Fruit fly (Drosophila melanogaster) whole organism, embryonic: Measurements from ENCODE around the gene CG1172.

ENCODE experiments used
- Asciz ChIP-seq: fragments of 200-800 bp; sonication (Bioruptor generic); optimal IDR thresholded peaks from 2 replicates; lab custom pipeline; 2017; ENCODE audit warnings: missing biosample characterization, mild to moderate bottlenecking, missing genetic modification characterization, missing genetic modification reagents
- B-H2 ChIP-seq: fragments of 200-800 bp; sonication (Bioruptor generic); optimal IDR thresholded peaks from 2 replicates; lab custom pipeline; 2018; ENCODE audit warnings: missing biosample characterization, mild to moderate bottlenecking, missing genetic modification characterization
- Blimp-1 ChIP-seq: fragments of 200-800 bp; sonication (Bioruptor generic); optimal IDR thresholded peaks from 3 replicates; lab custom pipeline; 2018; ENCODE audit warnings: missing biosample characterization, missing genetic modification characterization, mild to moderate bottlenecking, moderate library complexity, missing genetic modification reagents
- CG11696 ChIP-seq: fragments of 200-800 bp; sonication (Bioruptor generic); IDR thresholded peaks from 2 replicates; pipeline ENCODE4 v1.3.6; 2022; ENCODE audit warnings: missing biosample characterization, missing genetic modification characterization
- CG12236 ChIP-seq: fragments of 200-800 bp; sonication (Bioruptor generic); optimal IDR thresholded peaks from 2 replicates; lab custom pipeline; 2016; ENCODE audit warnings: missing biosample characterization, missing genetic modification characterization
- CG12391 ChIP-seq: fragments of 200-800 bp; sonication (Bioruptor generic); optimal IDR thresholded peaks from 3 replicates; lab custom pipeline; 2018; ENCODE audit warnings: missing biosample characterization, mild to moderate bottlenecking, missing genetic modification characterization, moderate library complexity
- CG12769 ChIP-seq: fragments of 200-800 bp; sonication (Bioruptor generic); optimal IDR thresholded peaks from 2 replicates; lab custom pipeline; 2019; ENCODE audit warnings: missing biosample characterization, mild to moderate bottlenecking, missing genetic modification characterization, moderate library complexity
- CG13894 ChIP-seq: fragments of 200-800 bp; sonication (Bioruptor generic); optimal IDR thresholded peaks from 3 replicates; lab custom pipeline; 2018; ENCODE audit warnings: missing biosample characterization, mild to moderate bottlenecking, missing genetic modification characterization, moderate library complexity
- CG14667 ChIP-seq: fragments of 200-800 bp; sonication (Bioruptor generic); IDR thresholded peaks from 2 replicates; pipeline ENCODE4 v1.3.6; 2022; ENCODE audit warnings: missing biosample characterization, missing genetic modification characterization
- CG14710 ChIP-seq: fragments of 200-800 bp; sonication (Bioruptor generic); optimal IDR thresholded peaks from 3 replicates; lab custom pipeline; 2019; ENCODE audit warnings: missing biosample characterization, mild to moderate bottlenecking, missing genetic modification characterization, moderate library complexity
- CG14860 ChIP-seq: fragments of 200-800 bp; sonication (Bioruptor generic); IDR thresholded peaks from 3 replicates; pipeline ENCODE4 v1.3.6; 2022; ENCODE audit warnings: missing biosample characterization, missing genetic modification characterization; ENCODE audit not compliant: partially characterized antibody
- CG17361 ChIP-seq: fragments of 200-800 bp; sonication (Bioruptor generic); IDR thresholded peaks from 3 replicates; pipeline ENCODE4 v1.3.6; 2022; ENCODE audit warnings: missing biosample characterization, missing genetic modification characterization
- CG17385 ChIP-seq: fragments of 200-800 bp; sonication (Bioruptor generic); optimal IDR thresholded peaks from 3 replicates; lab custom pipeline; 2018; ENCODE audit warnings: missing biosample characterization, mild to moderate bottlenecking, missing genetic modification characterization
- CG17912 ChIP-seq: fragments of 200-800 bp; sonication (Bioruptor generic); optimal IDR thresholded peaks from 2 replicates; lab custom pipeline; 2018; ENCODE audit warnings: missing biosample characterization, mild to moderate bottlenecking, missing genetic modification characterization
- CG1792 ChIP-seq: fragments of 200-800 bp; sonication (Bioruptor generic); optimal IDR thresholded peaks from 2 replicates; lab custom pipeline; 2016; ENCODE audit warnings: missing biosample characterization, missing genetic modification characterization
- CG2678 ChIP-seq: fragments of 200-800 bp; sonication (Bioruptor generic); optimal IDR thresholded peaks from 3 replicates; lab custom pipeline; 2019; ENCODE audit warnings: missing biosample characterization, mild to moderate bottlenecking, missing genetic modification characterization, moderate library complexity
- CG7357 ChIP-seq: fragments of 200-800 bp; sonication (Bioruptor generic); IDR thresholded peaks from 3 replicates; pipeline ENCODE4 v1.3.6; 2022; ENCODE audit warnings: missing biosample characterization, missing genetic modification characterization
- CG7987 ChIP-seq: fragments of 200-800 bp; sonication (Bioruptor generic); optimal IDR thresholded peaks from 2 replicates; lab custom pipeline; 2018; ENCODE audit warnings: missing biosample characterization, mild to moderate bottlenecking, missing genetic modification characterization, moderate library complexity
- CG9215 ChIP-seq: fragments of 200-800 bp; sonication (Bioruptor generic); IDR thresholded peaks from 2 replicates; pipeline ENCODE4 v1.3.6; 2022; ENCODE audit warnings: missing biosample characterization, missing genetic modification characterization
- Doc2 ChIP-seq: fragments of 200-800 bp; sonication (Bioruptor generic); IDR thresholded peaks from 2 replicates; pipeline ENCODE4 v1.3.6; 2022; ENCODE audit warnings: missing biosample characterization, missing genetic modification characterization
- Eip74EF ChIP-seq, 2 experiments: fragments of 200-800 bp in 1 of 2; fragments of >200 bp in 1 of 2; sonication (Bioruptor generic) in 1 of 2; optimal IDR thresholded peaks; 2 replicates each; lab custom pipeline; 2017 to 2019; ENCODE audit warnings: missing biosample characterization in 2 of 2, missing genetic modification characterization in 2 of 2, mild to moderate bottlenecking in 1 of 2, moderate library complexity in 1 of 2
- Elba2 ChIP-seq: fragments of 200-800 bp; sonication (Bioruptor generic); optimal IDR thresholded peaks from 3 replicates; lab custom pipeline; 2016; ENCODE audit warnings: missing biosample characterization, missing genetic modification characterization
- Neu2 ChIP-seq: fragments of 200-800 bp; sonication (Bioruptor generic); optimal IDR thresholded peaks from 3 replicates; lab custom pipeline; 2016; ENCODE audit warnings: missing biosample characterization, missing genetic modification characterization, borderline replicate concordance
- Nf-YC ChIP-seq: fragments of 200-800 bp; optimal IDR thresholded peaks from 3 replicates; lab custom pipeline; 2019; ENCODE audit warnings: missing biosample characterization, mild to moderate bottlenecking, missing genetic modification characterization, moderate library complexity
- Sin3A ChIP-seq: fragments of >200 bp; optimal IDR thresholded peaks from 2 replicates; lab custom pipeline; 2018
- Spps ChIP-seq: fragments of 200-800 bp; sonication (Bioruptor generic); optimal IDR thresholded peaks from 2 replicates; lab custom pipeline; 2018; ENCODE audit warnings: missing biosample characterization, mild to moderate bottlenecking, missing genetic modification characterization
- ac ChIP-seq: fragments of 200-800 bp; sonication (Bioruptor generic); optimal IDR thresholded peaks from 3 replicates; lab custom pipeline; 2017; ENCODE audit warnings: missing biosample characterization, mild to moderate bottlenecking, missing genetic modification characterization
- corto ChIP-seq: fragments of 200-800 bp; sonication (Bioruptor generic); optimal IDR thresholded peaks from 2 replicates; lab custom pipeline; 2016; ENCODE audit warnings: missing biosample characterization, mild to moderate bottlenecking, missing genetic modification characterization, moderate library complexity
- crol ChIP-seq: fragments of 200-800 bp; sonication (Bioruptor generic); IDR thresholded peaks from 2 replicates; pipeline ENCODE4 v1.3.6; 2022; ENCODE audit warnings: missing biosample characterization, missing genetic modification characterization
- dm ChIP-seq: fragments of 200-800 bp; sonication (Bioruptor generic); optimal IDR thresholded peaks from 3 replicates; lab custom pipeline; 2016; ENCODE audit warnings: missing biosample characterization, missing genetic modification characterization
- en ChIP-seq: fragments of 200-800 bp; sonication (Bioruptor generic); optimal IDR thresholded peaks from 2 replicates; lab custom pipeline; 2016; ENCODE audit warnings: missing biosample characterization, missing genetic modification characterization
- fd102C ChIP-seq: fragments of 200-800 bp; sonication (Bioruptor generic); optimal IDR thresholded peaks from 2 replicates; lab custom pipeline; 2018; ENCODE audit warnings: missing biosample characterization, mild to moderate bottlenecking, missing genetic modification characterization, moderate library complexity
- gcm2 ChIP-seq: fragments of 200-800 bp; sonication (Bioruptor generic); optimal IDR thresholded peaks from 2 replicates; lab custom pipeline; 2016; ENCODE audit warnings: missing biosample characterization, missing genetic modification characterization
- gro ChIP-seq: fragments of 200-800 bp; sonication (Bioruptor generic); optimal IDR thresholded peaks from 2 replicates; lab custom pipeline; 2016; ENCODE audit warnings: missing biosample characterization, missing genetic modification characterization
- gsb-n ChIP-seq: fragments of 200-800 bp; sonication (Bioruptor generic); optimal IDR thresholded peaks from 3 replicates; lab custom pipeline; 2018; ENCODE audit warnings: missing biosample characterization, mild to moderate bottlenecking, missing genetic modification characterization
- h ChIP-seq: fragments of >200 bp; optimal IDR thresholded peaks from 2 replicates; lab custom pipeline; 2017
- ham ChIP-seq: fragments of 200-800 bp; sonication (Bioruptor generic); IDR thresholded peaks from 2 replicates; pipeline ENCODE4 v1.3.6; 2022; ENCODE audit warnings: missing biosample characterization, missing genetic modification characterization
- kni ChIP-seq: fragments of 200-800 bp; sonication (Bioruptor generic); optimal IDR thresholded peaks from 3 replicates; lab custom pipeline; 2017; ENCODE audit warnings: mild to moderate bottlenecking, missing biosample characterization, missing genetic modification reagents, missing genetic modification characterization
- lmd ChIP-seq: fragments of 200-800 bp; sonication (Bioruptor generic); IDR thresholded peaks from 2 replicates; pipeline ENCODE4 v1.3.6; 2022; ENCODE audit warnings: missing biosample characterization, missing genetic modification characterization
- mirr ChIP-seq: fragments of 200-800 bp; sonication (Bioruptor generic); optimal IDR thresholded peaks from 3 replicates; lab custom pipeline; 2018; ENCODE audit warnings: missing biosample characterization, mild to moderate bottlenecking, missing genetic modification characterization
- nmo ChIP-seq: fragments of 200-800 bp; sonication (Bioruptor generic); optimal IDR thresholded peaks from 2 replicates; lab custom pipeline; 2018; ENCODE audit warnings: missing biosample characterization, mild to moderate bottlenecking, missing genetic modification characterization, moderate library complexity
- nom ChIP-seq: fragments of 200-800 bp; sonication (Bioruptor generic); optimal IDR thresholded peaks from 2 replicates; lab custom pipeline; 2017; ENCODE audit warnings: missing biosample characterization, missing genetic modification characterization, mild to moderate bottlenecking, moderate library complexity, missing genetic modification reagents
- pan ChIP-seq, 4 experiments: fragments of >200 bp in 3 of 4; fragments of 200-800 bp in 1 of 4; sonication (Bioruptor generic) in 1 of 4; optimal IDR thresholded peaks in 3 of 4; IDR thresholded peaks in 1 of 4; 2 replicates each; pipeline versions ENCODE4 v1.3.6 to Lab custom; 2017 to 2022; ENCODE audit warnings: missing biosample characterization in 2 of 4, missing genetic modification characterization in 2 of 4, mixed read lengths in 1 of 4
- sd ChIP-seq: fragments of 200-800 bp; sonication (Bioruptor generic); optimal IDR thresholded peaks from 3 replicates; lab custom pipeline; 2018; ENCODE audit warnings: missing biosample characterization, mild to moderate bottlenecking, missing genetic modification characterization, moderate library complexity
- sens ChIP-seq: fragments of 200-800 bp; sonication (Bioruptor generic); peaks from one replicate; lab custom pipeline; 2016; ENCODE audit warnings: missing biosample characterization, missing genetic modification characterization
- sens-2 ChIP-seq: fragments of 200-800 bp; sonication (Bioruptor generic); IDR thresholded peaks from 2 replicates; pipeline ENCODE4 v1.3.6; 2022; ENCODE audit warnings: missing biosample characterization, missing genetic modification characterization
- sna ChIP-seq: fragments of 200-800 bp; sonication (Bioruptor generic); IDR thresholded peaks from 2 replicates; pipeline ENCODE4 v1.3.6; 2022; ENCODE audit warnings: missing biosample characterization, missing genetic modification characterization; ENCODE audit not compliant: partially characterized antibody
- wor ChIP-seq: fragments of 200-800 bp; sonication (Bioruptor generic); IDR thresholded peaks from 2 replicates; pipeline ENCODE4 v1.3.6; 2022; ENCODE audit warnings: missing biosample characterization, missing genetic modification characterization

Gene CG1172

dm6 chr3R:5363412-5363811, 30.3 kb upstream of the CG1172 start (continued):
- TF ChIP-seq sna (GFP tag; lab: Robert Waterston, UW) (0 out of 2 replicates have a peak, but pooled peaks have one; percentile 13), CG1792 (no peak), Blimp-1 (peak; percentile 11), CG13894 (tag; lab: Kevin White, UChicago) (peak; percentile 62), CG11696 (GFP tag; lab: Robert Waterston, UW) (no peak), dm (no peak), Doc2 (GFP tag; lab: Robert Waterston, UW) (no peak), Neu2 (GFP tag; lab: Kevin White, UChicago) (no peak), kni (peak; percentile 6), Sin3A (lab: Kevin White, UChicago) (no peak), ham (GFP tag; lab: Robert Waterston, UW) (no peak), fd102C (GFP tag; lab: Kevin White, UChicago) (no peak), Spps (tag; lab: Kevin White, UChicago) (no peak), CG14667 (GFP tag; lab: Robert Waterston, UW) (no peak), nom (GFP tag; lab: Kevin White, UChicago) (peak; percentile 79)
- TF ChIP-seq, all 482 proteins: peak for 24

dm6 chr3R:5364539-5365273, 29.0 kb upstream of the CG1172 start:
- TF ChIP-seq CG17385 (GFP tag; lab: Kevin White, UChicago), result no peak
- TF ChIP-seq Nf-YC (tag; lab: Kevin White, UChicago), result peak; percentile 4
- no peak for TF ChIP-seq crol (GFP tag; lab: Robert Waterston, UW)
- peak; percentile 29 for TF ChIP-seq mirr (GFP tag; lab: Kevin White, UChicago)
- no peak for TF ChIP-seq CG9215 (GFP tag; lab: Robert Waterston, UW)
- TF ChIP-seq gsb-n (tag; lab: Kevin White, UChicago), result no peak
- no peak for TF ChIP-seq CG17912
- TF ChIP-seq sd (tag; lab: Kevin White, UChicago), result peak; percentile 21
- TF ChIP-seq sens, result peak; percentile 27
- TF ChIP-seq gcm2 (GFP tag; lab: Kevin White, UChicago), result no peak
- TF ChIP-seq h, result no peak
- 0 out of 2 replicates have a peak, but pooled peaks have one; percentile 17 for TF ChIP-seq sens-2 (GFP tag; lab: Robert Waterston, UW)
- TF ChIP-seq CG12236 (GFP tag; lab: Kevin White, UChicago), result no peak
- TF ChIP-seq gro (GFP tag; lab: Kevin White, UChicago), result peak; percentile 13
- TF ChIP-seq corto (GFP tag; lab: Kevin White, UChicago), result no peak
- no peak for TF ChIP-seq CG7357 (GFP tag; lab: Robert Waterston, UW)
- TF ChIP-seq CG14860, result no peak
- no peak for TF ChIP-seq CG12391 (tag; lab: Kevin White, UChicago)
- TF ChIP-seq nmo (GFP tag; lab: Kevin White, UChicago), result no peak
- no peak for TF ChIP-seq sna (GFP tag; lab: Robert Waterston, UW)
- TF ChIP-seq Asciz (GFP tag; lab: Kevin White, UChicago), result no peak
- no peak for TF ChIP-seq en (GFP tag; lab: Kevin White, UChicago)
- no peak for TF ChIP-seq pan (optimal IDR thresholded peaks at IDR 0.05; lab: Kevin White, UChicago)
- no peak for TF ChIP-seq pan (GFP tag; optimal IDR thresholded peaks at IDR 0.05 in 1 of 2, IDR thresholded peaks at IDR 0.05 in 1 of 2)
- TF ChIP-seq Eip74EF (GFP tag; optimal IDR thresholded peaks at IDR 0.05; lab: Kevin White, UChicago), result peak in 1 of 2 experiments; percentile 79
- TF ChIP-seq CG12769 (tag; lab: Kevin White, UChicago), result no peak
- TF ChIP-seq Doc2 (GFP tag; lab: Robert Waterston, UW), result no peak
- no peak for TF ChIP-seq ac
- TF ChIP-seq wor (GFP tag; lab: Robert Waterston, UW), result no peak
- no peak for TF ChIP-seq Elba2 (GFP tag; lab: Kevin White, UChicago)
- TF ChIP-seq B-H2, result no peak
- peak; percentile 43 for TF ChIP-seq CG7987 (GFP tag; lab: Kevin White, UChicago)
- no peak for TF ChIP-seq lmd (GFP tag; lab: Robert Waterston, UW)
- TF ChIP-seq CG17361 (GFP tag; lab: Robert Waterston, UW), result no peak
- peak; percentile 29 for TF ChIP-seq CG2678
- TF ChIP-seq CG14710 (tag; lab: Kevin White, UChicago), result no peak
